Worm (Caenorhabditis elegans): Measurements from ENCODE around the gene ZK616.2.

The ZK616.2 gene

ce11 chrIV:5369414-5369813 is 28.2 kb upstream of the ZK616.2 start, which contains the start of gene F41H10.3:
F41H10.3 (plus strand) TSS chrIV:5369801.
- TF ChIP-seq ceh-100 (GFP tag; IDR thresholded peaks at IDR 0.05) (no peak), Y95B8A.8 (GFP tag; IDR thresholded peaks at IDR 0.05) (no peak), dox-1 (GFP tag; IDR thresholded peaks at IDR 0.05) (no peak), snpc-1.1 (tag; optimal IDR thresholded peaks at IDR 0.05; ENCODE audit: insufficient read depth) (no peak), mxl-1 (tag; optimal IDR thresholded peaks at IDR 0.05) (no peak), aptf-3 (GFP tag; IDR thresholded peaks at IDR 0.05) (no peak), mcd-1 (GFP tag; IDR thresholded peaks at IDR 0.05) (0 out of 2 replicates have a peak, but pooled peaks have one; percentile 31), madf-3 (GFP tag; IDR thresholded peaks at IDR 0.05) (no peak)

- TF ChIP-seq cebp-1 (GFP tag; IDR thresholded peaks at IDR 0.05) (no peak), cebp-1 (tag; optimal IDR thresholded peaks at IDR 0.05) (peak; percentile 6), efl-1 (GFP tag; optimal IDR thresholded peaks at IDR 0.05) (peak; percentile 12), rpc-1 (optimal IDR thresholded peaks at IDR 0.05) (peak; percentile 14), rpc-1 (tag; optimal IDR thresholded peaks at IDR 0.05) (no peak), lsl-1 (GFP tag; optimal IDR thresholded peaks at IDR 0.05) (peak; percentile 9), ztf-26 (tag; optimal IDR thresholded peaks at IDR 0.05) (no peak), ceh-100 (GFP tag; IDR thresholded peaks at IDR 0.05) (0 out of 2 replicates have a peak, but pooled peaks have one; percentile 26), snpc-1.3 (tag; optimal IDR thresholded peaks at IDR 0.05; ENCODE audit: insufficient read depth) (peak; percentile 18), snpc-4 (GFP tag; optimal IDR thresholded peaks at IDR 0.05) (no peak), snpc-4 (tag; optimal IDR thresholded peaks at IDR 0.05) (peak in 2 of 4 experiments; percentile 65 to 78), B0336.3 (GFP tag; IDR thresholded peaks at IDR 0.05) (no peak)
Measured at ce11 chrIV:5370914-5371313, 26.7 kb upstream of the ZK616.2 start.

ce11 chrIV:5374321-5374720 is 23.3 kb upstream of the ZK616.2 start:
- TF ChIP-seq nhr-90 (tag; optimal IDR thresholded peaks at IDR 0.05) = peak; percentile 44
- no peak for TF ChIP-seq ztf-3 (GFP tag; optimal IDR thresholded peaks at IDR 0.05)
- no peak for TF ChIP-seq pbrm-1 (GFP tag; IDR thresholded peaks at IDR 0.05)
- peak; percentile 66 for TF ChIP-seq nhr-80 (tag; optimal IDR thresholded peaks at IDR 0.05)
- no peak for TF ChIP-seq atf-7 (tag; optimal IDR thresholded peaks at IDR 0.05)
- TF ChIP-seq unc-62 (GFP tag; optimal IDR thresholded peaks at IDR 0.05) = no peak
- TF ChIP-seq snpc-1.3 (tag; optimal IDR thresholded peaks at IDR 0.05; ENCODE audit: insufficient read depth) = peak; percentile 34
- no peak for TF ChIP-seq mel-28 (tag; optimal IDR thresholded peaks at IDR 0.05; ENCODE audit: borderline replicate concordance)
- 0 out of 2 replicates have a peak, but pooled peaks have one; percentile 6 for TF ChIP-seq C06A6.2 (GFP tag; conservative IDR thresholded peaks at IDR 0.05)
- no peak for TF ChIP-seq Y79H2A.3 (GFP tag; conservative IDR thresholded peaks at IDR 0.05)
- TF ChIP-seq ZK185.1 (tag; optimal IDR thresholded peaks at IDR 0.05; ENCODE audit: poor library complexity, severe bottlenecking) = peak; percentile 24
- peak; percentile 47 for TF ChIP-seq F23B12.7 (tag; optimal IDR thresholded peaks at IDR 0.05; ENCODE audit: insufficient read depth)
- no peak for TF ChIP-seq bed-2 (GFP tag; IDR thresholded peaks at IDR 0.05)

ce11 chrIV:5374946-5375345 is 22.7 kb upstream of the ZK616.2 start:
- TF ChIP-seq Y53G8AR.9 (GFP tag; conservative IDR thresholded peaks at IDR 0.05) = 0 out of 2 replicates have a peak, but pooled peaks have one; percentile 9
- TF ChIP-seq ztf-18 (tag; optimal IDR thresholded peaks at IDR 0.05) = no peak
- no peak for TF ChIP-seq B0019.2 (GFP tag; conservative IDR thresholded peaks at IDR 0.05)
- 0 out of 2 replicates have a peak, but pooled peaks have one; percentile 4 for TF ChIP-seq cebp-2 (GFP tag; IDR thresholded peaks at IDR 0.05)
- TF ChIP-seq ztf-25 (GFP tag; IDR thresholded peaks at IDR 0.05) = no peak
- TF ChIP-seq pha-4 (tag; optimal IDR thresholded peaks at IDR 0.05) = no peak
- TF ChIP-seq let-526 (GFP tag; IDR thresholded peaks at IDR 0.05) = no peak
- no peak for TF ChIP-seq lsy-27 (tag; optimal IDR thresholded peaks at IDR 0.05; ENCODE audit: borderline replicate concordance, insufficient read depth)
- TF ChIP-seq aptf-2 (GFP tag; conservative IDR thresholded peaks at IDR 0.05) = no peak
- no peak for TF ChIP-seq nhr-90 (tag; optimal IDR thresholded peaks at IDR 0.05)
- 0 out of 2 replicates have a peak, but pooled peaks have one; percentile 7 for TF ChIP-seq Y56A3A.18 (GFP tag; IDR thresholded peaks at IDR 0.05)
- TF ChIP-seq F39B2.1 (GFP tag; IDR thresholded peaks at IDR 0.05) = no peak
- TF ChIP-seq hsf-1 (GFP tag; IDR thresholded peaks at IDR 0.05) = no peak
- TF ChIP-seq hmg-20 (GFP tag; IDR thresholded peaks at IDR 0.05) = no peak
- no peak for TF ChIP-seq snpc-4 (GFP tag; optimal IDR thresholded peaks at IDR 0.05)
- TF ChIP-seq snpc-4 (tag; optimal IDR thresholded peaks at IDR 0.05) = no peak
- no peak for TF ChIP-seq die-1 (tag; optimal IDR thresholded peaks at IDR 0.05)
- no peak for TF ChIP-seq mxl-1 (tag; optimal IDR thresholded peaks at IDR 0.05)

Measured in whole organism, young adult.